Fruit fly (Drosophila melanogaster) whole organism, embryonic: Measurements from ENCODE around the gene Spn75F.
A peak's percentile ranks its signal among the peaks of the same experiment; 100 is the strongest.

Experiments used
- CG4328 ChIP-seq: fragments of 200-800 bp; sonication (Bioruptor generic); optimal IDR thresholded peaks from 3 replicates; lab custom pipeline; 2017; ENCODE audit warnings: missing biosample characterization, missing genetic modification reagents, missing genetic modification characterization
- aop ChIP-seq: fragments of 200-800 bp; sonication (Bioruptor generic); IDR thresholded peaks from 2 replicates; pipeline ENCODE4 v1.3.6; 2022; ENCODE audit warnings: missing biosample characterization, missing genetic modification characterization

Gene Spn75F

dm6 chr3L:19079067-19079466 lies 50.4 kb downstream of the Spn75F start (continued):
- no peak for TF ChIP-seq CG4328 (GFP tag; lab: Kevin White, UChicago)
- TF ChIP-seq aop (GFP tag; lab: Robert Waterston, UW): peak; percentile 88
